Worm (Caenorhabditis elegans): ENCODE results near the gene nucl-1.

DNA sequence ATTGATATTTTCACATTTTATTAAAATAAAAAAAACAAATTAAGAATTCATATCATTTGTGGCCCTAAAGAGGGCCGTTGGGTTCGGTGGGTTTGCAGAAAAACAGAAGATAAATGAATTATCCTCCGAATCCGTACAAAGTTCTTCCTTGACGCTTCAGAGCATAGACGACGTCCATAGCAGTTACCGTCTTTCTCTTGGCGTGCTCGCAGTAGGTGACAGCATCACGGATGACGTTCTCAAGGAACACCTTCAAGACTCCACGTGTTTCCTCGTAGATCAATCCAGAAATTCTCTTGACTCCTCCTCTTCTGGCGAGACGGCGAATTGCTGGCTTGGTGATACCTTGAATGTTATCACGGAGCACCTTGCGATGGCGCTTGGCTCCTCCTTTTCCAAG, 44.2 kb upstream of the nucl-1 start:
- TF ChIP-seq nhr-28 (tag; optimal IDR thresholded peaks at IDR 0.05) (no peak), nhr-237 (tag; optimal IDR thresholded peaks at IDR 0.05) (no peak), fkh-10 (GFP tag; optimal IDR thresholded peaks at IDR 0.05) (no peak), nhr-23 (tag; optimal IDR thresholded peaks at IDR 0.05) (no peak), ZK546.5 (tag; optimal IDR thresholded peaks at IDR 0.05) (no peak), R02D3.7 (tag; optimal IDR thresholded peaks at IDR 0.05) (no peak), ztf-11 (tag; optimal IDR thresholded peaks at IDR 0.05) (no peak), nfya-1 (tag; optimal IDR thresholded peaks at IDR 0.05; ENCODE audit: insufficient read depth) (no peak), pha-4 (tag; optimal IDR thresholded peaks at IDR 0.05) (no peak)

Measured in whole organism, L3 larva.